Fruit fly (Drosophila melanogaster): Measurements from ENCODE around the gene CG32262.

dm6 chr3L:3785688-3786087, 24.3 kb downstream of the CG32262 start:
- TF ChIP-seq Pif1A (GFP tag; optimal IDR thresholded peaks at IDR 0.05) (no peak), Pif1B (GFP tag; optimal IDR thresholded peaks at IDR 0.05) (no peak), CG17806 (tag; optimal IDR thresholded peaks at IDR 0.05) (no peak)
